Fruit fly (Drosophila melanogaster) whole organism, prepupa: ENCODE measurements around the gene sit.

Source experiments
- Blimp-1 ChIP-seq: fragments of 200-800 bp; sonication (Bioruptor generic); optimal IDR thresholded peaks from 3 replicates; lab custom pipeline; 2017; ENCODE audit warnings: missing biosample characterization, missing genetic modification characterization, mild to moderate bottlenecking, moderate library complexity, missing genetic modification reagents
- CG10631 ChIP-seq: fragments of 200-800 bp; sonication (Bioruptor generic); optimal IDR thresholded peaks from 2 replicates; lab custom pipeline; 2016; ENCODE audit warnings: missing biosample characterization, missing genetic modification characterization
- CG11294 ChIP-seq: fragments of 200-800 bp; sonication (Bioruptor generic); IDR thresholded peaks from 2 replicates; pipeline ENCODE4 v1.3.6; 2022; ENCODE audit warnings: missing biosample characterization, missing genetic modification characterization
- CG32006 ChIP-seq: fragments of 200-800 bp; sonication (Bioruptor generic); optimal IDR thresholded peaks from 3 replicates; lab custom pipeline; 2017; ENCODE audit warnings: missing biosample characterization, mild to moderate bottlenecking, missing genetic modification characterization
- CG6854 ChIP-seq: fragments of 200-800 bp; sonication (Bioruptor generic); optimal IDR thresholded peaks from 2 replicates; lab custom pipeline; 2017; ENCODE audit warnings: missing biosample characterization, mild to moderate bottlenecking, missing genetic modification characterization
- Hr39 ChIP-seq: fragments of 200-800 bp; sonication (Bioruptor generic); optimal IDR thresholded peaks from 2 replicates; lab custom pipeline; 2016; ENCODE audit warnings: missing biosample characterization, missing genetic modification characterization
- fd59A ChIP-seq: fragments of 200-800 bp; sonication (Bioruptor generic); optimal IDR thresholded peaks from 2 replicates; lab custom pipeline; 2017; ENCODE audit warnings: missing biosample characterization, mild to moderate bottlenecking, missing genetic modification characterization, missing genetic modification reagents
- fkh ChIP-seq: fragments of 200-800 bp; sonication (Bioruptor generic); optimal IDR thresholded peaks from 3 replicates; lab custom pipeline; 2017; ENCODE audit warnings: missing biosample characterization, mild to moderate bottlenecking, missing genetic modification characterization, moderate library complexity
- vri ChIP-seq: fragments of 200-800 bp; sonication (Bioruptor generic); optimal IDR thresholded peaks from 3 replicates; lab custom pipeline; 2016; ENCODE audit warnings: missing biosample characterization, mild to moderate bottlenecking, missing genetic modification characterization

DNA sequence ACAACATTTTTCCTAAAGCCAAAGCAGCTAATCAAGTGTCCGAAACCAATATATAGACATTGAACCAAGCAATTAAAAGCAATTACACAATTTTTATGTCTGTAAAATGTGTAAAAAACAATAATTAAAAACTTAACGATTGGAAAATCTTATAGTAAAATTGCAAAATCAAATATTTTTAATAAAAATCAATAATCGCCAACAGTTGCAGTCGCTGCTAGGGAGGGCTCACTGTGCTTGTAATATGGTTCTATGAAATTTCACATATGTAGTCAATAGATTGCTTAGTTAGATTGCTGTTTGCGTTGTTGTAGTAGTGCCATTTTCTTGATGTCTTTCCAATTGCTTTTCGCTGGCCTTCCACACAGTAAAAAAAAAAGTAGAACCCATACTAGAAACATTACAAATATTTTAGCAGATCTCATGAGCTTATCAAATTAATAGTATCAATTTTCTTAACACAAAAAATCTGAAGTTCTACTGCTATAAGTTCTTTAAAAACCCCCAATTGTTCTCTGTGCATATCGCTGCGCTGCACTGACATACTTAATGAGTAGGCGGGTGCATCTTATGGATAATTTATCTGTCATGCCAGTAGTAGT, 13.8 kb upstream of the sit start:
- TF ChIP-seq vri (GFP tag; lab: Kevin White, UChicago) (no peak), fkh (GFP tag; lab: Kevin White, UChicago) (no peak), fd59A (GFP tag; lab: Kevin White, UChicago) (no peak), Blimp-1 (GFP tag; lab: Kevin White, UChicago) (no peak), CG6854 (GFP tag; lab: Kevin White, UChicago) (no peak), CG11294 (GFP tag; lab: Robert Waterston, UW) (peak; percentile 7; the same call in 1 of the 2 replicates), CG10631 (GFP tag; lab: Kevin White, UChicago) (no peak), Hr39 (GFP tag; lab: Kevin White, UChicago) (no peak), CG32006 (GFP tag; lab: Kevin White, UChicago) (peak; percentile 55)
